Worm (Caenorhabditis elegans): Measurements from ENCODE around the gene dpy-13.
"Not testable (repeated sequence)": the region's sequence is repeated elsewhere in the genome, so short reads cannot be mapped to it uniquely, and the experiment has no call there.

DNA sequence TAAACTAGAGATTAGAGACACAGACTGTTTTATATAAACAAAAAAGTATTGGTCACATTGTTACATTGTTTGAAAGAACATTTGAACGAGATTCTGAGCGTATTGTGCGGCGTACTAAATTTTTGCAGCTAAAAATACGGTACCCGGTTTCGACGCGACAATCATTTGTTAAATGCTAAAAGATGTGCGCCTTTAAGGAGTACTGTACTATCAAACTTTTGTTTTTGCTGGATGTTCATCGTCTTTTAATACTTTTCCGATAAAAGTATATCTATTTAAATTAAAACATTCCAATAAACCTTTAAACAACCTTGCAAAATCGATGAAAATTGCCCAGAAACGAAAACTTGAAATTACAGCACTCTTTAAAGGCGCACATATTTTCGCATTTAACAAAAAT lies 38.7 kb upstream of the dpy-13 start, which contains the start of gene K06B9.6:
- not testable (repeated sequence) for TF ChIP-seq him-1, dao-5, W03F9.2 (tag; optimal IDR thresholded peaks at IDR 0.05)

Measured in whole organism, L4/young adult.